Worm (Caenorhabditis elegans) whole organism, L4 larva: ENCODE data around the gene nhr-208.

Experiments used
- nhr-76 ChIP-seq: fragments of 150-350 bp; optimal IDR thresholded peaks from 2 replicates; lab custom pipeline; 2014; ENCODE audit warnings: missing biosample characterization, missing genetic modification characterization
- sdz-12 ChIP-seq: fragments of 200-800 bp; sonication (Bioruptor generic); optimal IDR thresholded peaks from 2 replicates; lab custom pipeline; 2018; ENCODE audit warnings: mild to moderate bottlenecking, missing genetic modification characterization, missing compliant biosample characterization

ce11 chrV:12065369-12065768 is 28.7 kb upstream of the nhr-208 start, which contains the start of gene pqn-53:
- TF ChIP-seq sdz-12 (no peak), nhr-76 (tag; lab: Kevin White, UChicago) (no peak)
